Worm (Caenorhabditis elegans) whole organism, L4 larva: ENCODE measurements around the gene K10D2.8.

Source experiments
- F26F4.8 ChIP-seq: fragments of 200-800 bp; sonication (Bioruptor generic); conservative IDR thresholded peaks from 2 replicates; pipeline ENCODE4 v1.3.6; 2022; ENCODE audit warnings: missing genetic modification characterization, missing compliant biosample characterization
- F37D6.2 ChIP-seq: sonication (generic microtip); optimal IDR thresholded peaks from 2 replicates; lab custom pipeline; 2016; ENCODE audit warnings: mild to moderate bottlenecking, missing genetic modification characterization, missing compliant biosample characterization
- F49E8.2 ChIP-seq: sonication (generic microtip); optimal IDR thresholded peaks from 2 replicates; lab custom pipeline; 2016; ENCODE audit warnings: missing compliant biosample characterization, mild to moderate bottlenecking, missing genetic modification characterization, borderline replicate concordance
- T26A8.4 ChIP-seq: fragments of 200-800 bp; sonication (Bioruptor generic); IDR thresholded peaks from 2 replicates; pipeline ENCODE4 v1.3.6; 2022; ENCODE audit warnings: missing genetic modification characterization, missing compliant biosample characterization
- Y75B8A.6 ChIP-seq: fragments of 200-800 bp; sonication (Bioruptor generic); IDR thresholded peaks from 2 replicates; pipeline ENCODE4 v1.3.6; 2022; ENCODE audit warnings: missing genetic modification reagents, missing genetic modification characterization, missing compliant biosample characterization
- ZK337.2 ChIP-seq: fragments of 200-800 bp; sonication (Bioruptor generic); IDR thresholded peaks from 2 replicates; pipeline ENCODE4 v1.3.6; 2022; ENCODE audit warnings: missing genetic modification reagents, missing genetic modification characterization, missing compliant biosample characterization
- ZK546.5 ChIP-seq, 2 experiments: sonication (generic microtip); optimal IDR thresholded peaks; 2 replicates each; lab custom pipeline; 2017; ENCODE audit warnings: missing biosample characterization in 2 of 2, missing genetic modification characterization in 2 of 2
- aha-1 ChIP-seq: fragments of 150-350 bp; peaks from one replicate; lab custom pipeline; 2014; ENCODE audit warnings: missing biosample characterization, missing genetic modification characterization
- aly-2 ChIP-seq: sonication (generic microtip); optimal IDR thresholded peaks from 2 replicates; lab custom pipeline; 2018; ENCODE audit warnings: missing biosample characterization, missing genetic modification characterization
- arid-1 ChIP-seq: fragments of 200-800 bp; sonication (Bioruptor generic); conservative IDR thresholded peaks from 2 replicates; pipeline ENCODE4 v1.3.6; 2022; ENCODE audit warnings: missing genetic modification reagents, missing genetic modification characterization, missing compliant biosample characterization
- ceh-28 ChIP-seq: fragments of 150-350 bp; optimal IDR thresholded peaks from 2 replicates; lab custom pipeline; 2014; ENCODE audit warnings: missing biosample characterization, missing genetic modification reagents, missing genetic modification characterization
- ceh-62 ChIP-seq: sonication (generic microtip); optimal IDR thresholded peaks from 2 replicates; lab custom pipeline; 2017; ENCODE audit warnings: missing biosample characterization, missing genetic modification characterization
- cey-2 ChIP-seq: sonication (generic microtip); optimal IDR thresholded peaks from 3 replicates; lab custom pipeline; 2017; ENCODE audit warnings: missing genetic modification characterization, mild to moderate bottlenecking, missing compliant biosample characterization, antibody characterized with exemption, borderline replicate concordance; ENCODE audit not compliant: insufficient read depth
- daf-12 ChIP-seq: fragments of 150-350 bp; optimal IDR thresholded peaks from 2 replicates; lab custom pipeline; 2014; ENCODE audit warnings: missing biosample characterization, missing genetic modification reagents, missing genetic modification characterization
- dmd-6 ChIP-seq: fragments of 200-800 bp; sonication (Bioruptor generic); IDR thresholded peaks from 2 replicates; pipeline ENCODE4 v1.3.6; 2022; ENCODE audit warnings: missing genetic modification reagents, missing genetic modification characterization, missing compliant biosample characterization
- dpl-1 ChIP-seq: fragments of 150-350 bp; optimal IDR thresholded peaks from 2 replicates; lab custom pipeline; 2014; ENCODE audit warnings: missing biosample characterization, missing genetic modification reagents, missing genetic modification characterization
- egl-43 ChIP-seq: fragments of 200-800 bp; sonication (Bioruptor generic); IDR thresholded peaks from 2 replicates; pipeline ENCODE4 v1.3.6; 2022; ENCODE audit warnings: missing genetic modification reagents, missing genetic modification characterization, missing compliant biosample characterization
- fos-1 ChIP-seq: fragments of 150-350 bp; optimal IDR thresholded peaks from 2 replicates; lab custom pipeline; 2014; ENCODE audit warnings: missing biosample characterization, missing genetic modification characterization
- hif-1 ChIP-seq, 2 experiments: sonication (generic microtip); optimal IDR thresholded peaks; 2 replicates each; lab custom pipeline; 2016 to 2017; ENCODE audit warnings: missing compliant biosample characterization in 2 of 2, missing genetic modification characterization in 2 of 2, missing genetic modification reagents in 2 of 2, missing genotype in 2 of 2, mild to moderate bottlenecking in 1 of 2
- jun-1 ChIP-seq: fragments of 150-350 bp; optimal IDR thresholded peaks from 2 replicates; lab custom pipeline; 2014; ENCODE audit warnings: missing biosample characterization, missing genetic modification reagents, missing genetic modification characterization
- lin-1 ChIP-seq: fragments of 200-800 bp; sonication (Bioruptor generic); IDR thresholded peaks from 2 replicates; pipeline ENCODE4 v1.3.6; 2022; ENCODE audit warnings: missing genetic modification reagents, missing genetic modification characterization, missing compliant biosample characterization
- lin-15B ChIP-seq: fragments of 150-350 bp; sonication (generic microtip); optimal IDR thresholded peaks from 3 replicates; lab custom pipeline; 2014; ENCODE audit warnings: missing biosample characterization, missing genetic modification characterization
- lin-29 ChIP-seq: fragments of 200-800 bp; sonication (Bioruptor generic); IDR thresholded peaks from 2 replicates; pipeline ENCODE4 v1.3.6; 2022; ENCODE audit warnings: missing genetic modification reagents, missing genetic modification characterization, missing compliant biosample characterization
- lin-38 ChIP-seq: fragments of 200-800 bp; sonication (Bioruptor generic); IDR thresholded peaks from 2 replicates; pipeline ENCODE4 v1.3.6; 2022; ENCODE audit warnings: missing genetic modification reagents, missing genetic modification characterization, missing compliant biosample characterization
- lin-39 ChIP-seq: fragments of 150-350 bp; optimal IDR thresholded peaks from 2 replicates; lab custom pipeline; 2014; ENCODE audit warnings: missing biosample characterization, missing genetic modification reagents, missing genetic modification characterization
- lsy-2 ChIP-seq, 2 experiments: fragments of 150-350 bp in 1 of 2; sonication (generic microtip) in 1 of 2; optimal IDR thresholded peaks; 2 replicates each; lab custom pipeline; 2014 to 2017; ENCODE audit warnings: missing biosample characterization in 2 of 2, missing genetic modification characterization in 2 of 2
- madf-9 ChIP-seq: fragments of 200-800 bp; sonication (Bioruptor generic); conservative IDR thresholded peaks from 2 replicates; pipeline ENCODE4 v1.3.6; 2022; ENCODE audit warnings: missing genetic modification reagents, missing genetic modification characterization, missing compliant biosample characterization
- mdl-1 ChIP-seq, 2 experiments: fragments of 150-350 bp in 1 of 2; sonication (generic microtip) in 1 of 2; optimal IDR thresholded peaks; 2 replicates each; lab custom pipeline; 2014 to 2017; ENCODE audit warnings: missing biosample characterization in 2 of 2, missing genetic modification characterization in 2 of 2
- mes-2 ChIP-seq: sonication (generic microtip); optimal IDR thresholded peaks from 2 replicates; lab custom pipeline; 2016; ENCODE audit warnings: missing genotype, mild to moderate bottlenecking, missing genetic modification characterization, missing compliant biosample characterization; ENCODE audit not compliant: poor library complexity, severe bottlenecking
- mxl-2 ChIP-seq: fragments of 200-800 bp; sonication (Bioruptor generic); conservative IDR thresholded peaks from 2 replicates; pipeline ENCODE4 v1.3.6; 2022; ENCODE audit warnings: missing genetic modification reagents, missing genetic modification characterization, missing compliant biosample characterization
- nhr-102 ChIP-seq: sonication (generic microtip); optimal IDR thresholded peaks from 2 replicates; lab custom pipeline; 2016; ENCODE audit warnings: mild to moderate bottlenecking, missing genetic modification characterization, moderate library complexity, missing compliant biosample characterization
- nhr-11 ChIP-seq: fragments of 150-350 bp; optimal IDR thresholded peaks from 2 replicates; lab custom pipeline; 2014; ENCODE audit warnings: missing biosample characterization, missing genetic modification characterization
- nhr-111 ChIP-seq: fragments of 200-800 bp; sonication (Bioruptor generic); optimal IDR thresholded peaks from 2 replicates; lab custom pipeline; 2018; ENCODE audit warnings: mild to moderate bottlenecking, missing genetic modification characterization, missing compliant biosample characterization
- nhr-41 ChIP-seq: fragments of 200-800 bp; sonication (Bioruptor generic); IDR thresholded peaks from 2 replicates; pipeline ENCODE4 v1.3.6; 2022; ENCODE audit warnings: missing genetic modification reagents, missing genetic modification characterization, missing compliant biosample characterization
- nhr-6 ChIP-seq: fragments of 150-350 bp; optimal IDR thresholded peaks from 2 replicates; lab custom pipeline; 2014; ENCODE audit warnings: missing biosample characterization, missing genetic modification characterization
- nhr-76 ChIP-seq: fragments of 150-350 bp; optimal IDR thresholded peaks from 2 replicates; lab custom pipeline; 2014; ENCODE audit warnings: missing biosample characterization, missing genetic modification characterization
- nhr-77 ChIP-seq: fragments of 150-350 bp; optimal IDR thresholded peaks from 2 replicates; lab custom pipeline; 2014; ENCODE audit warnings: missing biosample characterization, missing genetic modification characterization
- pha-4 ChIP-seq, 2 experiments: fragments of 150-350 bp in 1 of 2; fragments of 200-800 bp in 1 of 2; sonication (Bioruptor generic) in 1 of 2; IDR thresholded peaks in 1 of 2; optimal IDR thresholded peaks in 1 of 2; 2 replicates each; pipeline versions ENCODE4 v1.3.6 to Lab custom; 2014 to 2022; ENCODE audit warnings: missing genetic modification characterization in 2 of 2, missing genetic modification reagents in 2 of 2, missing biosample characterization in 1 of 2, missing compliant biosample characterization in 1 of 2
- saeg-2 ChIP-seq: fragments of 200-800 bp; sonication (Bioruptor generic); IDR thresholded peaks from 2 replicates; pipeline ENCODE4 v1.3.6; 2022; ENCODE audit warnings: missing genetic modification reagents, missing genetic modification characterization, missing compliant biosample characterization
- skn-1 ChIP-seq: fragments of 150-350 bp; optimal IDR thresholded peaks from 2 replicates; lab custom pipeline; 2014; ENCODE audit warnings: missing biosample characterization, missing genetic modification characterization
- zag-1 ChIP-seq: fragments of 150-350 bp; optimal IDR thresholded peaks from 2 replicates; lab custom pipeline; 2014; ENCODE audit warnings: missing biosample characterization, missing genetic modification characterization
- zfp-2 ChIP-seq: sonication (generic microtip); optimal IDR thresholded peaks from 2 replicates; lab custom pipeline; 2016; ENCODE audit warnings: mild to moderate bottlenecking, missing genetic modification characterization, missing compliant biosample characterization

The K10D2.8 gene

DNA sequence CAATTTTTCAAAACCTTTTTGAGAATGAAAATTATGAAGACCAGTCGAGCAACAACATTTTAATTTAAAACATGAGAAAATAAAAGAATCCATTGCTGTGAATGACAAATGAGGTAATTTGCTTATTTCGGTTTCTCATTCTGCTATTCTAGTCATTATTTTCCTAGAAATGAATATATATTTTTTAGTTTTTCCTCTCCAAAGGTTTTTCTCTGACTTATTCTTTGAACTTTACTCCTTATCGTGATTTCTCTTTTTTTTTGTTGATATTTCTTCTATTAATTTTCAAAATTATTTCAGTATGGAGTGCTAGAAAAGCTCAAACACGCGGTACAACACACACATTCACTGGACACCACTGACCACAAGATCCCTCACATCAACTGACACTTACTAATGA lies 2.9 kb upstream of the K10D2.8 start, which contains the start of gene pup-2 (continued):
- TF ChIP-seq daf-12 (tag; lab: Kevin White, UChicago) (no peak), lin-29 (GFP tag; lab: Robert Waterston, UW) (no peak), aha-1 (tag; lab: Kevin White, UChicago) (no peak)

DNA sequence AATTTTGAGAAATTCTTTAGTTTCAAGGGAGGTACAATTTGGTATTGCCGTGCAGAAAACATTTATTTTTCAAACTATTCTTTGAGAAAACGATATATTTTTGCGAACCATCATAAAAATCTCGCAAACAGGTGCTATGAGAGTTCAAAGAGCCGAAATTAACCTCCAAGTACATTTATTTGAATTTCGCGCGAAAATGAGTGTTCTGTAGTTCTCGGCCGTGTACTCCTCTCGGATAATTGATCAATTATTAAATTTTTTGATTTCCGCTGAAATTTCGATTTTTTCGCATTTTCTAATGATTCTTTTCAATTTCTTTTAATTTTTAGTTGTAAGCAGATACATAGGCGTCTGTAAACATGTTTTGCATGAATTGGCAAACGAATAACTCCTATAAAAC lies 1.7 kb downstream of the K10D2.8 start:
- no peak for TF ChIP-seq zag-1 (tag; lab: Kevin White, UChicago)
- TF ChIP-seq T26A8.4 (GFP tag; lab: Robert Waterston, UW): no peak
- TF ChIP-seq hif-1 (tag; optimal IDR thresholded peaks at IDR 0.05; lab: Kevin White, UChicago): peak in 1 of 2 experiments; percentile 27
- no peak for TF ChIP-seq pha-4 (GFP tag; IDR thresholded peaks at IDR 0.05; lab: Robert Waterston, UW)
- TF ChIP-seq pha-4 (tag; optimal IDR thresholded peaks at IDR 0.05; lab: Kevin White, UChicago): no peak
- no peak for TF ChIP-seq cey-2 (tag; lab: Kevin White, UChicago)
- TF ChIP-seq nhr-76 (tag; lab: Kevin White, UChicago): no peak
- no peak for TF ChIP-seq aly-2
- no peak for TF ChIP-seq ceh-62
- no peak for TF ChIP-seq lin-1 (GFP tag; lab: Robert Waterston, UW)
- TF ChIP-seq dmd-6 (GFP tag; lab: Robert Waterston, UW): peak; percentile 33; the same call in 1 of the 2 replicates
- no peak for TF ChIP-seq lin-39 (tag; lab: Kevin White, UChicago)
- TF ChIP-seq lin-29 (GFP tag; lab: Robert Waterston, UW): no peak
- no peak for TF ChIP-seq saeg-2 (GFP tag; lab: Robert Waterston, UW)
- TF ChIP-seq ZK337.2 (GFP tag; lab: Robert Waterston, UW): peak; percentile 58; the same call in 1 of the 2 replicates
- no peak for TF ChIP-seq lin-15B (tag; lab: Kevin White, UChicago)
- TF ChIP-seq nhr-77: no peak
- no peak for TF ChIP-seq Y75B8A.6 (GFP tag; lab: Robert Waterston, UW)
- TF ChIP-seq dpl-1 (GFP tag; lab: Kevin White, UChicago): peak; percentile 88
- TF ChIP-seq skn-1 (tag; lab: Kevin White, UChicago): no peak
- no peak for TF ChIP-seq jun-1 (tag; lab: Kevin White, UChicago)
- no peak for TF ChIP-seq ceh-28 (tag; lab: Kevin White, UChicago)
- TF ChIP-seq mdl-1 (tag; optimal IDR thresholded peaks at IDR 0.05; lab: Kevin White, UChicago): no peak
- TF ChIP-seq nhr-111 (GFP tag; lab: Kevin White, UChicago): no peak
- TF ChIP-seq fos-1: no peak
- no peak for TF ChIP-seq nhr-6
- TF ChIP-seq ZK546.5 (tag; optimal IDR thresholded peaks at IDR 0.05; lab: Kevin White, UChicago): no peak
- TF ChIP-seq zfp-2 (tag; lab: Kevin White, UChicago): no peak
- TF ChIP-seq F49E8.2 (tag; lab: Kevin White, UChicago): peak; percentile 16
- 0 out of 2 replicates have a peak, but pooled peaks have one; percentile 29 for TF ChIP-seq arid-1 (GFP tag; lab: Robert Waterston, UW)
- TF ChIP-seq egl-43: no peak
- TF ChIP-seq nhr-11: no peak
- no peak for TF ChIP-seq nhr-102 (tag; lab: Kevin White, UChicago)
- TF ChIP-seq lsy-2 (tag; optimal IDR thresholded peaks at IDR 0.05; lab: Kevin White, UChicago): peak in 1 of 2 experiments; percentile 27
- peak; percentile 88 for TF ChIP-seq mes-2
- no peak for TF ChIP-seq madf-9 (GFP tag; lab: Robert Waterston, UW)
- TF ChIP-seq F26F4.8: no peak
- peak; percentile 44 for TF ChIP-seq lin-38 (GFP tag; lab: Robert Waterston, UW)
- TF ChIP-seq F37D6.2 (tag; lab: Kevin White, UChicago): no peak
- TF ChIP-seq mxl-2 (GFP tag; lab: Robert Waterston, UW): no peak
- TF ChIP-seq nhr-41: no peak
